Worm (Caenorhabditis elegans) whole organism, dauer: ENCODE measurements around the gene C06H5.8.

Source experiments
- unc-62 ChIP-seq: sonication (generic microtip); optimal IDR thresholded peaks from 2 replicates; lab custom pipeline; 2017; ENCODE audit warnings: missing biosample characterization, missing genetic modification reagents, missing genetic modification characterization

Gene C06H5.8

ce11 chrV:17928128-17928527, 9.3 kb downstream of the C06H5.8 start:
- no peak for TF ChIP-seq unc-62 (GFP tag; lab: Kevin White, UChicago)

- no peak for TF ChIP-seq unc-62 (GFP tag; lab: Kevin White, UChicago)
Observed at ce11 chrV:17931795-17932194, 13.0 kb downstream of the C06H5.8 start.

- no peak for TF ChIP-seq unc-62 (GFP tag; lab: Kevin White, UChicago)
Observed at ce11 chrV:17935857-17936256, 17.0 kb downstream of the C06H5.8 start.

ce11 chrV:17938978-17939377, 20.2 kb downstream of the C06H5.8 start:
- no peak for TF ChIP-seq unc-62 (GFP tag; lab: Kevin White, UChicago)

- TF ChIP-seq unc-62 (GFP tag; lab: Kevin White, UChicago): no peak
Observed at ce11 chrV:17943877-17944472, 25.1 kb downstream of the C06H5.8 start.

ce11 chrV:17944849-17945452, 26.1 kb downstream of the C06H5.8 start:
- TF ChIP-seq unc-62 (GFP tag; lab: Kevin White, UChicago): no peak

ce11 chrV:17945460-17945859, 26.6 kb downstream of the C06H5.8 start:
- TF ChIP-seq unc-62 (GFP tag; lab: Kevin White, UChicago): no peak

ce11 chrV:17947266-17947665, 28.4 kb downstream of the C06H5.8 start:
- no peak for TF ChIP-seq unc-62 (GFP tag; lab: Kevin White, UChicago)

- TF ChIP-seq unc-62 (GFP tag; lab: Kevin White, UChicago): no peak
Observed at ce11 chrV:17948036-17948691, 29.3 kb downstream of the C06H5.8 start.

- no peak for TF ChIP-seq unc-62 (GFP tag; lab: Kevin White, UChicago)
Observed at ce11 chrV:17949093-17949492, 30.3 kb downstream of the C06H5.8 start, which contains the start of gene dpy-21. TSS of gene dpy-21 (minus strand) at chrV:17949193.

ce11 chrV:17951172-17951999, 32.6 kb downstream of the C06H5.8 start, which contains the start of gene Y59A8B.24:
TSS of gene Y59A8B.24 (plus strand) at chrV:17951949.
- TF ChIP-seq unc-62 (GFP tag; lab: Kevin White, UChicago): no peak

ce11 chrV:17952280-17952679, 33.5 kb downstream of the C06H5.8 start:
- no peak for TF ChIP-seq unc-62 (GFP tag; lab: Kevin White, UChicago)

- TF ChIP-seq unc-62 (GFP tag; lab: Kevin White, UChicago): no peak
Observed at ce11 chrV:17956109-17956508, 37.3 kb downstream of the C06H5.8 start.

- no peak for TF ChIP-seq unc-62 (GFP tag; lab: Kevin White, UChicago)
Observed at ce11 chrV:17962500-17962899, 43.7 kb downstream of the C06H5.8 start.

- TF ChIP-seq unc-62 (GFP tag; lab: Kevin White, UChicago): no peak
Observed at ce11 chrV:17966747-17967146, 47.9 kb downstream of the C06H5.8 start, which contains the start of gene gck-3. TSS of gene gck-3 (minus strand) at chrV:17966847.
